Worm (Caenorhabditis elegans) whole organism, L4/young adult: Measurements from ENCODE around the gene flp-23.
A peak's percentile ranks its signal among the peaks of the same experiment; 100 is the strongest.

ENCODE experiments used
- W03F9.2 ChIP-seq: fragments of 150-350 bp; optimal IDR thresholded peaks from 2 replicates; lab custom pipeline; 2014; ENCODE audit warnings: missing biosample characterization, missing genetic modification characterization
- dao-5 ChIP-seq: sonication (generic microtip); optimal IDR thresholded peaks from 2 replicates; lab custom pipeline; 2016; ENCODE audit warnings: missing genotype, missing genetic modification characterization, moderate library complexity, missing compliant biosample characterization
- him-1 ChIP-seq: sonication (generic microtip); optimal IDR thresholded peaks from 2 replicates; lab custom pipeline; 2016; ENCODE audit warnings: missing genotype, missing genetic modification reagents, missing genetic modification characterization, missing compliant biosample characterization

Gene flp-23

DNA sequence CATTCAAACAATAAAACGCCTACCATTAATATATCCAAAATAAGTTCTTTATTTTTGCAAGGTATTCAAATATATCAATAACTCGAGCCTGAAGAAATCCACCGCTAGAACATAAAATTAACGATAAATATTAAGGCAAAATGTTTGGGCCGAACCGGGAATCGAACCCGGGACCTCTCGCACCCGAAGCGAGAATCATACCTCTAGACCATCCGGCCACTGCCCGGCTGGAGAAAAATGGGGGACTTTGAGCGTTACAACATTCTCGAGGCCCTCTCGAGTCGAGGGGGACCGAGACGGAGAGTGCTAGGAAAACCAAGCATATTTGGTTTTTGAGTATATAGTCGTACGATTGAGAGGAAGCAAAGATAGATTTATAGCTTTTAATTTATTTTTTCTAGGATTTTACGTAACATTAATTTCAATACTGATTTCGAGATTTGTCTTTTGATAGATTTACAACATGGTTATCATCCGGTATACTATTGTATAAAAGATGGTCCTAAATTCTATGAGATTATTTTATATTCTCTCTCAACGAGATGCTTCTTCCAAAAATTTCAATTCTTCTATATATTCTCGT lies at the start of gene flp-23:
TSS of gene flp-23 (plus strand) at position 533 of the 583 bp plus-strand sequence.
- TF ChIP-seq him-1 (tag; lab: Kevin White, UChicago): peak; percentile 59
- no peak for TF ChIP-seq dao-5 (tag; lab: Kevin White, UChicago)

DNA sequence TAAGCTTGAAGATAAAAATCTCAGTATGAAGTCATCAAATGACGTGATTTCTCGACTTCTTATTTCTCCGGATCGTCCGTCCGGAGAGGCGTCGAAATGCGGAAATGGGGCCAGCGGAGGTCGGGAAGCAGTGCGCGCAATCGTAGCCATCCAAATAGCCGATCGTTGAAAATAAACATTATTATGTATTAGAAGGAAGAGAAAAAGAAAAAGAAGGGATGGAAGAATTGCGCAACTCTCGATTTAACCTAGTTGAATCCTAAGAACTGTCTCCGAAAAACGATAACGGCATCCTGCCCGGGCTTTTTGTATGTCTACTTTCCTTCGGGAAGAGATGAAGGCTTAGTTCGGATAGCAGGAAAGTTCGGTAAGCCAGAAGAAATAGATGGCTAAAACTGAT lies 48.4 kb upstream of the flp-23 start:
- TF ChIP-seq him-1 (tag; lab: Kevin White, UChicago): no peak
- TF ChIP-seq dao-5 (tag; lab: Kevin White, UChicago): no peak
- no peak for TF ChIP-seq W03F9.2 (tag; lab: Kevin White, UChicago)

DNA sequence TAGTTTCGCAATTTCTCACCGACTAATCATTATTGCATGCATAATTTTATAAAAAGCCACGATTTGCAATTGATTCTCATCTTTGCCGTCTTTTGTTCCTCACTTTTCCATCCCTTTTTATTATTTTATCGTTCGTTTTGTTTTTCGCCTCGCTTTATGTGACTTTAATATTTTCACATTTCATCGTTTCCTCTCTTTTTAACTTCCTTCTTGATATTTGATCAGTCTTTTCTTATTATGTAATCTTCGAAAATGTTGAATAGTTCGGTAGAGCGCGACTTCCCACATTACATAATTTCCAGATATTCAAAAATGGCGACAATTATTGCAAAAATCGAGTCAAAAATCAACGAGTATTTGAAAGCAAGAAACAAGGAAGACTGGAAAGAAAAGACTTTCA lies 45.0 kb upstream of the flp-23 start, which contains the start of gene C06E1.1:
TSS of gene C06E1.1 (plus strand) at position 301 of the 400 bp plus-strand sequence.
- no peak for TF ChIP-seq him-1 (tag; lab: Kevin White, UChicago)
- TF ChIP-seq W03F9.2 (tag; lab: Kevin White, UChicago): no peak
- no peak for TF ChIP-seq dao-5 (tag; lab: Kevin White, UChicago)

DNA sequence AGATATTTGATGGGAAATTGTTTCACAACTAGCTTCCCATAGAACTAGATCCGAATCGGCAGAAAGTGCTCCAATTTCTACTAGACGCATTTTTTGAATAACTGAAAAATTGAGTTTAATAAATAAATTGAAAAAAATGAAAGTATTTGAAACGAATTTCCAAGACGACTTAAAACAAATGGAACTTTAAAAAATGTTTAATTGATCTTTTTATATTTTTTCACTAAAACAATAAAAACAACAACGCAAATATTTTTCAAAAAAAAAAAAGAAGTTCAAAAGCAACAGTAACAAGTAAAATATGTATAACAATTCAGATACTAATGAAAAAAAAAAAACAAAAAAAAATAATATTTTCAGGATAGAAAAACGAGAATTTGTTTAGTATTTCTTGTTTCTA lies 40.9 kb upstream of the flp-23 start, which contains the start of gene C06E1.9:
TSS of gene C06E1.9 (minus strand) at position 101 of the 400 bp plus-strand sequence.
- TF ChIP-seq W03F9.2 (tag; lab: Kevin White, UChicago): no peak
- TF ChIP-seq him-1 (tag; lab: Kevin White, UChicago): no peak
- no peak for TF ChIP-seq dao-5 (tag; lab: Kevin White, UChicago)

DNA sequence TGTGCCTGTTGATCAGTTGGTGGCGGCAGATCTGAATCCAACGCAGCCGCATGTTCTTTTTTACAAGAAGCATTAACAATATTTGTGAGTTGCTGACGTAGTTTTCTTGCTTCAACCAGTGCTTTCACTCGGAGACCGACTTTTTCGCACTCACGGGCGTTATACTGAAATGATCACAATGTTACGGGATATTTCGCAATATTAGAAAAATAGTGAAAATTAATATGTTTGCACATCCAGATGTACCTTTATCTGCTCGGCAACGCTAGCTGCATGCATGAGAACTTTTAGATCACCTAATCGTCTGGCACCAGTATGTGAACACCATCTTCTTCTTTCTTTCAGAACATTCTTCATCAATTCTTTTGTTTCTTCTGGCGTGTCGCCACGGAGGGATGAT lies 39.3 kb upstream of the flp-23 start:
- TF ChIP-seq dao-5 (tag; lab: Kevin White, UChicago) (no peak), him-1 (tag; lab: Kevin White, UChicago) (no peak)

DNA sequence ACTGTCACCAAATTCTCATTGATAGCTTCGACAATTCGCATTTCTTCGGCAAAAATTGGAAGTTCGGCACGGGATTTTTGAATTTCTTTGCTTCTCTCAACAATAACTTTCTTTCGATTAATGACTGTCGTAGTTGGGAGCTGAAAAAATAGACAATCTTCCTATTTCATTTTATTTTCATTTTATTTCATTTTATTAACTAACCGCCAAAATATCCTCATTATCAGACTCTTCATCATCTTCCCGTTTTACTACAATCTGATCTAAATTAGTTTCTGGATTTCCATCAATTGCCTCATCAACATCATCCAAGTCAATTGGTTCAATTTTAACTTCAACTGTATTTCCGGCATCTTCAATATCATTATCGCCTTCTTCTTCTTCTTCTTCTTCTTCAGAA lies 37.0 kb upstream of the flp-23 start:
- TF ChIP-seq him-1 (tag; lab: Kevin White, UChicago) (no peak), W03F9.2 (tag; lab: Kevin White, UChicago) (no peak), dao-5 (tag; lab: Kevin White, UChicago) (no peak)

DNA sequence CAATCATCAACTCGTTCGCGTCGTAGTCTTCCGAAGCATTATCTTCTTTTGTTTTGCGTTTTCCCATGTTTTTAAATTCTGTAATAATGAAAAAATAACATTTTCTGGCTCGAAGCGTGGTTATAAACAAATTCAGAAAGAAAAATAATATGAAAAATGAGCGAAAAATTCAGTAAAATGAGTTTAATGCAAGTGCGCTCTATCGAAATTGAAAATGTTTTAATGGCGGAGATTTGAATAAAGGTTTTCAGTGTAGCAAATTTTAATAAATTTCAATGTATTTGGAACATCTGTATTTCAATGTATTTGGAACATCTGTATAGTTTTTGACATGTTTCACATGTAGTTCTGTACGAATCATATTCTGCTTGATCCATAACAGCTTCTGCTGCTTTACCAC lies 36.1 kb upstream of the flp-23 start, which contains the start of gene rha-2:
TSS of gene rha-2 (minus strand) at position 80 of the 400 bp plus-strand sequence.
- TF ChIP-seq him-1 (tag; lab: Kevin White, UChicago) (no peak), W03F9.2 (tag; lab: Kevin White, UChicago) (no peak), dao-5 (tag; lab: Kevin White, UChicago) (no peak)

DNA sequence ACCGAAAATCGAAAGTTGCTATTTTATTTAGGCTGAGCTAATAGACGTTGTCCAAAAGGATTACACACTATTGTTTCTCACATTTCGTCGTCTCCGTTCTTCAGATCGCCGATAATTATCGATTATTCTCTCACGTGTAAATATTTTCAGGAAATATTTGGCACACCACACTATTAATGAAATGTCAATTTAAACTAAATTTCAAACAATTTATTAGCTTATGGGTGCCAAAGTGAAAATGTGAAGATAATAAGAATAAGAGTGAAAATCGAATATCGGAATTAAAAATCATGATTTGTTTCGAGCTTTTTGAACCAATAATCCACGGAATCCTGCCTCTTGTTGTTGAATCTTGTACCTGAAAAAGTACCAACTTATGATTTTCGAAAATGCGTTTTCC lies 34.0 kb upstream of the flp-23 start, which contains the start of gene C06E1.11:
TSS of gene C06E1.11 (minus strand) at position 101 of the 400 bp plus-strand sequence.
- no peak for TF ChIP-seq dao-5 (tag; lab: Kevin White, UChicago)
- TF ChIP-seq W03F9.2 (tag; lab: Kevin White, UChicago): no peak
- TF ChIP-seq him-1 (tag; lab: Kevin White, UChicago): no peak

DNA sequence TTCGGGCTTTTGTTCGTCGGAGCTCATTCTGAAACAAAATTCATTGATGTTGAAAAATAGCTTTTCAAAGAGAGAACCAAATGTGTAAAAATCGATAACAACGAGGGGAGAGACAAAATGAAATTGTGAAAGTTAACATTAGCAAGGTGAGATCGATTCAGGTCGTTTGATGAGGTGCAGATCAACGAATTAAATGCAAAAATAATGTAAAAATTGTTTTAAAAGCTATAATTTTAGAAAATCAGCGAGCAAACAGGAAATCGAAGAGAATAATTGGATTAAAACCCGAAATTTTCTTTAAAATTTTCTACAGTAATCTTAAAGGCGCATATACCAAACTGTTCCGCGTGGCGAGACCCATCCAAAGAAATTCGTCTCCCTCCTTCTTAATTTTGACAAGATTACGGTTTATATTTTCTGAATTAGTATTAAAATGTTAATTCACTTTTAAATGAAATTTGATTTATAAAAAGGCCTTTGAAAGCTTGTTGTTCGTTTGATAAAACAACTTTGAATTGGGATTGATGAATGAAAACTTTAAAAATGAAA lies 32.1 kb upstream of the flp-23 start, which contains the start of gene C13G5.2:
TSS of gene C13G5.2 (minus strand) at position 51 of the 549 bp plus-strand sequence.
- TF ChIP-seq W03F9.2 (tag; lab: Kevin White, UChicago): peak; percentile 37
- no peak for TF ChIP-seq dao-5 (tag; lab: Kevin White, UChicago)
- no peak for TF ChIP-seq him-1 (tag; lab: Kevin White, UChicago)

DNA sequence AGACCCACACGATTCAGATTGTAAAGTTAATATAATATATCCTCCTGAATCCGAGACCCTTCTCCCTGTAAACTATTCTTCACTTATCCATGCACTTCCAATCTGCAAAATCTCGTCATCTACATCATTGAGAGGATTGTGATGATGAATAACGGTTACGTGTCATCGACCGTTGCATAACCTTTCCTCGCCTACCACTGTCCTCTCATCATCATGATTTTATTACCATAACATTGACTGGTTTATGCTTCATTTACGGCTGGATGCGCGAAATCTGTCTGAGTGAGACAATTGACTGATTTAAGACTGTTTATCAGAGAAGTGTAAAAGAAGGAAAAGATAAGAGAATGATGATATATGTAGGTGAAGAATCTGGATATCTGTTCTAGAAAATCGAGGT lies 30.3 kb upstream of the flp-23 start:
- TF ChIP-seq W03F9.2 (tag; lab: Kevin White, UChicago): no peak
- no peak for TF ChIP-seq him-1 (tag; lab: Kevin White, UChicago)
- TF ChIP-seq dao-5 (tag; lab: Kevin White, UChicago): no peak

DNA sequence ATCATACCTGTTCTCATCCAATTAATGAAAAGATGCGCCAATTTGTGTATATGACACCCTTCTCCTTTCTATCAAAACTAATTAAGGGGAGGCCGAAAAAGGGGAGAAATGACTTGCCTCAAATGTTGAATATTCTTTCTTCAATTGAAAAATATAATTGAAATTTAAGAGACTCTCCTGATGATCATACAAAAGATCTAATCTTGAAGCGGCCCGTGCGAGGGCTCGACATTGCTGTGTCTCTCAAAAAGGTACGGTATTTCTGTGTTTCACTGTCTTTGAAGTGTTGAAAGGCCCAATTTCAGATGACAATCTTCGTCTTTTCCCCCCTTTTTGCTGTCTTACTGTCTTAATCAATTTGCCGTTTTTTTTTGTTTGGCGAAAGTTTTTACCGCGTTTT lies 29.6 kb upstream of the flp-23 start:
- no peak for TF ChIP-seq him-1 (tag; lab: Kevin White, UChicago)
- no peak for TF ChIP-seq dao-5 (tag; lab: Kevin White, UChicago)
- no peak for TF ChIP-seq W03F9.2 (tag; lab: Kevin White, UChicago)

DNA sequence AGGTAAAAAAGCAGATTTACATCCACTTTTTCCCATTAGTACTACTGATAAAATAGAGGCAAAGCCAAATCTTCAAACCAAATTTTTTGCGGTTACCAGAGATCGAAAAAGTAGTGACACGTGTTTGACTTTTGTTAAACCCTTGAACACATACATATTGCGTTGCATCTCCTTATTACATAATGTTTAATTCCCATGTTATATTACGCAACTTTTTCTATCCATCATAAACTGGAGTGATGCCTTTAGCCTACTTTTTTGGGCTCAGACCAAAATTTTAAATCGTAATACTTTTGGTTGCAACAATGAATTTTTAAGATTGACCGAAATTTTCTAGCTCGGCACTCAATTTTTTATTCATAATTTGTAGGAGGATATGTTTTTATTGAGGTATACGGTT lies 28.6 kb upstream of the flp-23 start:
- TF ChIP-seq W03F9.2 (tag; lab: Kevin White, UChicago): no peak
- no peak for TF ChIP-seq him-1 (tag; lab: Kevin White, UChicago)
- no peak for TF ChIP-seq dao-5 (tag; lab: Kevin White, UChicago)

DNA sequence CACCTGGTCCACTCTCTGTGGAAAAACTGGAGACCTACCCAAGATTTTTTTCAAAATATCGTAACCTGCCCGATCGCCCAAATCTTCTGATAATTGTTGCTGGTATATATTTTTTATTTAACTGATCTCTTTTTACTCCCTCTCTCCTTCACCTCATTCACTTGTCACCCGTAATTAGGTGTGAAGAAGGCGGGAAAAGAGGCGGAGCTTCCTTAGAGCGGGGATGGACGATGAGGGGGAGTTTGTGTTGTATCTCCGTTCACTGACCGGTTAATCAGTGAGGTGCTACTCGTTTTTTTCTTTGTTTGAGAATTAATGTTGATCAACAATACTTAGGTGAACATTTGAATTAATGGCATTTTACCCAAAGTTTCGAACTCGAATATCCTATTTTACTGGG lies 28.1 kb upstream of the flp-23 start, which contains the start of gene ceh-16:
TSS of gene ceh-16 (plus strand) at position 301 of the 400 bp plus-strand sequence.
- no peak for TF ChIP-seq him-1 (tag; lab: Kevin White, UChicago)
- no peak for TF ChIP-seq W03F9.2 (tag; lab: Kevin White, UChicago)
- TF ChIP-seq dao-5 (tag; lab: Kevin White, UChicago): no peak

DNA sequence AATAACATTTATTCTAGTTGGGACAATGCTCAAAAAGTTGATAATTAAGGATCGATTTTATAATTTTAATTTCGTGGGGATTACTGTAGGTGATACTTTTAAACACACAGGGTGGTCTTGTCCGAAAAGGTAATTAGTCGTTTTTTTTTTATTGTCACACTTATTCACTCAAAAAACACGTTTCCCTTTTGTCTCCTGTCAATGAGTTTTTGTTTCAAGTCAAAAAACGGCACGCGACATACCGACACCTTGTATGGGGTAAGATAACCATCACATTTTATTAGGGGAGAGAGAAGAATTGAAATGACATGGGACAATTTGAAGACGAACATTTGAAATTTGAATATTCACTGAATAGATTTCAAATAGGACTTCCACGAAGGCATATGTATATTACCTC lies 25.4 kb upstream of the flp-23 start:
- no peak for TF ChIP-seq him-1 (tag; lab: Kevin White, UChicago)
- no peak for TF ChIP-seq W03F9.2 (tag; lab: Kevin White, UChicago)
- TF ChIP-seq dao-5 (tag; lab: Kevin White, UChicago): no peak
